Worm (Caenorhabditis elegans) whole organism, L1 larva: ENCODE measurements around the gene F13H8.2.
A peak's percentile ranks its signal among the peaks of the same experiment; 100 is the strongest.

Source experiments
- C04F5.9 ChIP-seq: sonication (generic microtip); optimal IDR thresholded peaks from 2 replicates; lab custom pipeline; 2016; ENCODE audit warnings: missing genetic modification characterization, missing compliant biosample characterization
- F16B12.6 ChIP-seq: fragments of 150-350 bp; optimal IDR thresholded peaks from 2 replicates; lab custom pipeline; 2014; ENCODE audit warnings: missing biosample characterization, missing genetic modification characterization
- aha-1 ChIP-seq: fragments of 150-350 bp; optimal IDR thresholded peaks from 2 replicates; lab custom pipeline; 2014; ENCODE audit warnings: missing biosample characterization, missing genetic modification characterization
- alr-1 ChIP-seq: fragments of 200-800 bp; sonication (Bioruptor generic); optimal IDR thresholded peaks from 2 replicates; lab custom pipeline; 2018; ENCODE audit warnings: borderline replicate concordance, mild to moderate bottlenecking, missing genetic modification characterization, missing compliant biosample characterization
- aly-2 ChIP-seq: fragments of 150-350 bp; optimal IDR thresholded peaks from 2 replicates; lab custom pipeline; 2014; ENCODE audit warnings: missing biosample characterization, missing genetic modification characterization
- blmp-1 ChIP-seq: fragments of 150-350 bp; optimal IDR thresholded peaks from 2 replicates; lab custom pipeline; 2014; ENCODE audit warnings: missing biosample characterization, missing genetic modification characterization
- ceh-8 ChIP-seq: fragments of 200-800 bp; sonication (Bioruptor generic); optimal IDR thresholded peaks from 2 replicates; lab custom pipeline; 2018; ENCODE audit warnings: mild to moderate bottlenecking, missing genetic modification characterization, moderate library complexity, missing compliant biosample characterization
- ceh-88 ChIP-seq: fragments of 200-800 bp; sonication (Bioruptor generic); IDR thresholded peaks from 2 replicates; pipeline ENCODE4 v1.3.6; 2022; ENCODE audit warnings: missing genetic modification characterization, missing compliant biosample characterization
- efl-1 ChIP-seq, 4 experiments: fragments of 150-350 bp; optimal IDR thresholded peaks in 3 of 4; peaks in 1 of 4; 1 replicate in 1 of 4; 2 replicates in 3 of 4; lab custom pipeline; 2014; ENCODE audit warnings: missing biosample characterization in 2 of 4, missing genetic modification characterization in 2 of 4, missing genetic modification reagents in 2 of 4
- egl-27 ChIP-seq, 2 experiments: fragments of 150-350 bp in 1 of 2; sonication (generic microtip); optimal IDR thresholded peaks; 3 replicates each; lab custom pipeline; 2017 to 2018; ENCODE audit warnings: missing biosample characterization in 2 of 2, missing genetic modification characterization in 2 of 2, missing genetic modification reagents in 2 of 2
- elt-2 ChIP-seq: sonication (generic microtip); optimal IDR thresholded peaks from 2 replicates; lab custom pipeline; 2016; ENCODE audit warnings: missing genetic modification characterization, mild to moderate bottlenecking, inconsistent platforms, missing compliant biosample characterization, missing genetic modification reagents
- elt-3 ChIP-seq, 6 experiments: fragments of 150-350 bp in 1 of 6; sonication (generic microtip); optimal IDR thresholded peaks; 2 replicates each; lab custom pipeline; 2017 to 2018; ENCODE audit warnings: missing biosample characterization in 6 of 6, missing genetic modification characterization in 6 of 6, inconsistent platforms in 1 of 6
- ets-5 ChIP-seq: fragments of 200-800 bp; sonication (Bioruptor generic); IDR thresholded peaks from 2 replicates; pipeline ENCODE4 v1.3.6; 2022; ENCODE audit warnings: missing genetic modification characterization, missing compliant biosample characterization
- fos-1 ChIP-seq: fragments of 150-350 bp; optimal IDR thresholded peaks from 2 replicates; lab custom pipeline; 2014; ENCODE audit warnings: missing biosample characterization, missing genetic modification characterization
- hlh-17 ChIP-seq: fragments of 200-800 bp; sonication (Bioruptor generic); optimal IDR thresholded peaks from 2 replicates; lab custom pipeline; 2018; ENCODE audit warnings: missing genetic modification characterization, mild to moderate bottlenecking, missing compliant biosample characterization, moderate library complexity, borderline replicate concordance
- jun-1 ChIP-seq: fragments of 150-350 bp; optimal IDR thresholded peaks from 2 replicates; lab custom pipeline; 2014; ENCODE audit warnings: missing biosample characterization, missing genetic modification reagents, missing genetic modification characterization
- lin-35 ChIP-seq, 2 experiments: fragments of 150-350 bp; optimal IDR thresholded peaks; 2 replicates each; lab custom pipeline; 2014; ENCODE audit warnings: missing biosample characterization in 2 of 2, missing genetic modification characterization in 2 of 2, missing genetic modification reagents in 2 of 2
- lin-39 ChIP-seq: fragments of 150-350 bp; optimal IDR thresholded peaks from 2 replicates; lab custom pipeline; 2014; ENCODE audit warnings: missing biosample characterization, missing genetic modification reagents, missing genetic modification characterization
- lir-3 ChIP-seq: sonication (generic microtip); optimal IDR thresholded peaks from 2 replicates; lab custom pipeline; 2016; ENCODE audit warnings: mild to moderate bottlenecking, missing genetic modification characterization, moderate library complexity, missing compliant biosample characterization; ENCODE audit not compliant: poor library complexity
- nhr-237 ChIP-seq: fragments of 150-350 bp; optimal IDR thresholded peaks from 2 replicates; lab custom pipeline; 2014; ENCODE audit warnings: missing biosample characterization, missing genetic modification characterization
- nhr-28 ChIP-seq: fragments of 150-350 bp; optimal IDR thresholded peaks from 2 replicates; lab custom pipeline; 2014; ENCODE audit warnings: missing biosample characterization, missing genetic modification characterization
- nhr-71 ChIP-seq: sonication (generic microtip); optimal IDR thresholded peaks from 2 replicates; lab custom pipeline; 2016; ENCODE audit warnings: mild to moderate bottlenecking, missing genetic modification characterization, moderate library complexity, missing compliant biosample characterization
- nhr-85 ChIP-seq: sonication (generic microtip); peaks from one replicate; lab custom pipeline; 2016; ENCODE audit warnings: missing genetic modification characterization, inconsistent platforms, missing compliant biosample characterization
- pqm-1 ChIP-seq: sonication (generic microtip); optimal IDR thresholded peaks from 3 replicates; lab custom pipeline; 2017; ENCODE audit warnings: missing biosample characterization, missing genetic modification characterization
- skn-1 ChIP-seq: fragments of 150-350 bp; optimal IDR thresholded peaks from 2 replicates; lab custom pipeline; 2014; ENCODE audit warnings: missing biosample characterization, missing genetic modification characterization
- snpc-4 ChIP-seq: fragments of 150-350 bp; optimal IDR thresholded peaks from 2 replicates; lab custom pipeline; 2014; ENCODE audit warnings: missing biosample characterization, missing genetic modification characterization
- sox-4 ChIP-seq: sonication (generic microtip); optimal IDR thresholded peaks from 2 replicates; lab custom pipeline; 2016; ENCODE audit warnings: missing genetic modification characterization, missing compliant biosample characterization
- tbx-2 ChIP-seq: sonication (generic microtip); optimal IDR thresholded peaks from 2 replicates; lab custom pipeline; 2016; ENCODE audit warnings: missing genetic modification characterization, missing compliant biosample characterization
- unc-62 ChIP-seq: fragments of 150-350 bp; optimal IDR thresholded peaks from 2 replicates; lab custom pipeline; 2014; ENCODE audit warnings: missing biosample characterization, missing genetic modification reagents, missing genetic modification characterization
- zip-4 ChIP-seq: fragments of 200-800 bp; sonication (Bioruptor generic); optimal IDR thresholded peaks from 2 replicates; lab custom pipeline; 2018; ENCODE audit warnings: mild to moderate bottlenecking, missing genetic modification characterization, moderate library complexity, missing compliant biosample characterization

The F13H8.2 gene

DNA sequence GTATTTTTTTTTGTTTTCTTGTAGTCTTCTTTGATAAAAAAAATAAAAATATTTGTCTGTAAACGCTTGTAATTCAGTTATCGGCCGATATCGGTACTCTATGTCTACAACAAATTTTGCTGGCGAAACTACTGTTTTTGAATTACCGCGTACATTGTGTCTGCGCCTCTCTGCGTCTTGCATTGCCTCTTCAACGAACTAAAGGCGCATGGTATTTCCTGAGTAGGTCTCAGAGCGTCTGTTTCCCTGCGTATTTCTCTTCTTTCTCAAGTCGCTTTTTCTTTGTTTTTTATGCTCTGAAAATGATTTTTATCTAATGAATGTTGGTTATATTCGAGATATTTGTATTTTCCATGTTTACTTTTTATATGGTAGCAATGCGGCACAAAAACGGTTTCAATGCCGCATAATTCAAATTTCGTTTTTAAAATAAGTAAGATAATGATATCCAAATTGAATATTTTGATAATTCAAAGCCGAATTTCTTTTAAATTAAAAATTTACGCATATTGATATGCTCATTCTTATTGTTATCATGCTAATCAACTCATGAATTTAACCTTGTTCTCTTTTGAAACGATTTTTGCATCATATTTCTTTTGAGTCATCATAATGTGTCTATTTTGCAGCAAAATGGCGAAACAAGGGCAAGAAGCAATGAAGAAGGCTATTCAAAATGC is 19.2 kb upstream of the F13H8.2 start, which contains the start of gene phb-2 (continued):
- TF ChIP-seq aha-1 (no peak), nhr-71 (peak; percentile 88)

DNA sequence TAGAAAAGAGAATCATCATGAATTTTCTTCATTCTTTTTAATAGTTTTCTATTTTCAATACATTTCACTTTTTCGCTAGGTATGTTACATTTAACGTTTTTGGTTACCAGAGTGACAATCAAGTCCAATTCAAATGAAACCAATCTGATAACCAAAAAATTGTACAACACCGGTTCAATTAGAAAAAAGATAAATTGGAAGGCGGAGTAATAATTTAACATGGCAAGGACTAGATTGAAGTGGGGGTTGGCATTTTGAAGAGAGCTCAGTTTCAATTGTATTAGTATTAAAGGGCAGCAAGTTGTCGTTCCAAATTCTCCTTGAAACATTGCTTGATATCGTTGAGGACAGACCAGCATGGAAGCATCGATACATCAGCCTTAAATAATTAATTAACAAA is 17.5 kb upstream of the F13H8.2 start:
- no peak for TF ChIP-seq alr-1 (tag; lab: Kevin White, UChicago)
- TF ChIP-seq efl-1 (optimal IDR thresholded peaks at IDR 0.05; lab: Kevin White, UChicago), result no peak
- TF ChIP-seq efl-1 (GFP tag; optimal IDR thresholded peaks at IDR 0.05 in 1 of 2; lab: Kevin White, UChicago), result peak in 1 of 2 experiments; percentile 87
- TF ChIP-seq nhr-85, result peak; percentile 23
- TF ChIP-seq, all 84 proteins: peak for 2

DNA sequence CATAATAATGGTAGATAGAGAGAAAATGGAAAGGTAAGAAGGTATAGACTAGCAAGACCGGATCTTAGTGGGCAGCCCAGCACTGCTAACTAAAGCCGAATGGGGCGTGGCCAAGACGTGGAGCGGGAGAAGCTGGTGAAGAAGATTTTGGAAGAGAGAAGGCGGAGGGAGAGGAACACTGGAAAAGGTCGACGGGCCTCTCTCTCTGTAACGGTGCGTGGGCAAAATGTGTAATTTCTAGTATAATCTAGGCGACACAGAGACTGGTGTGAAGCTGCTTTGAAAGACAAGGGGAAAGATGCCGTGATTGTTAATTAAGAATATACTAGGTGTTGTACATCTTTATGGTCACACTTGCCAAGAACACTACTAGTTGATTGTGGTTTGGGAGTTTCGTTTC is 14.1 kb upstream of the F13H8.2 start, which contains the start of gene F13H8.5:
F13H8.5 (minus strand) TSS at position 101 of the 400 bp plus-strand sequence.
- TF ChIP-seq nhr-237 (tag; lab: Kevin White, UChicago) (no peak), hlh-17 (GFP tag; lab: Kevin White, UChicago) (no peak), nhr-28 (tag; lab: Kevin White, UChicago) (no peak), elt-3 (tag; optimal IDR thresholded peaks at IDR 0.05; lab: Kevin White, UChicago) (no peak), lir-3 (no peak), C04F5.9 (tag; lab: Kevin White, UChicago) (no peak), unc-62 (GFP tag; lab: Kevin White, UChicago) (no peak), zip-4 (GFP tag; lab: Kevin White, UChicago) (no peak), lin-39 (tag; lab: Kevin White, UChicago) (no peak), aha-1 (no peak), aly-2 (tag; lab: Kevin White, UChicago) (no peak), jun-1 (tag; lab: Kevin White, UChicago) (no peak), tbx-2 (tag; lab: Kevin White, UChicago) (no peak)

DNA sequence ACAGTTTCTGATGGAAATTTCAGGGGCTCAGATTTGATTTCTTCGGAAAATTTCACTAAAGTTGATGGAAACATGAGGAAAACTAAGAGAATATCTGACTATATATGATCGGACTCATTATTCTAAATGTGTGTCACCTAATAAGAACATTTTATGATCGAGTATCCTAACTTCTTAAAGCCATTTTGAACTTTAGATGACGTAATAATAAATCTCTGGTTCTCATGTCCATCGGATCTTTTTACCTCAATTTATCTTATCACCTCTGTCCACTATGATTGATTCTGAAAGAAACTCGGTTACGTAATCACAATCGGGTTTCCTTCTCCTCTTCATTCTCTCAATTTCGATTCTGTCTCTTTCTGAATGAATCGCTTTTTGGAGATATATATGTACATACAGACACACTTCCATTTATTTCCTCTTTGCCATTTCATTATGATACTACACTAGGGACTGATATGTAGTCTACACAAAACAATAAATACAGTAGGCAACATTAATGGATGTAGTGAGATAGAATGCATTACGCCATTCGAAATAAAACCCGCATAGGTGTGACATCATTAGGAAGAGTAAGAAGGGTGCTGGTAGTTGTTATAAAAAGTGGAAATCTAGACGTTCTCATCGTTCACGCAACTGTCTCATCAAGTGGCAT is 12.8 kb upstream of the F13H8.2 start:
- TF ChIP-seq blmp-1 (tag; lab: Kevin White, UChicago), result peak; percentile 25
- TF ChIP-seq snpc-4 (tag; lab: Kevin White, UChicago), result no peak
- TF ChIP-seq ceh-8, result no peak
- TF ChIP-seq nhr-85, result peak; percentile 13
- no peak for TF ChIP-seq tbx-2 (tag; lab: Kevin White, UChicago)
- TF ChIP-seq egl-27 (tag; optimal IDR thresholded peaks at IDR 0.05; lab: Kevin White, UChicago), result no peak
- TF ChIP-seq efl-1 (optimal IDR thresholded peaks at IDR 0.05; lab: Kevin White, UChicago), result no peak
- TF ChIP-seq efl-1 (GFP tag; optimal IDR thresholded peaks at IDR 0.05 in 1 of 2; lab: Kevin White, UChicago), result peak in 1 of 2 experiments; percentile 8
- TF ChIP-seq ceh-88 (GFP tag; lab: Robert Waterston, UW), result no peak
- no peak for TF ChIP-seq C04F5.9 (tag; lab: Kevin White, UChicago)
- TF ChIP-seq fos-1 (tag; lab: Kevin White, UChicago), result no peak
- TF ChIP-seq skn-1 (tag; lab: Kevin White, UChicago), result no peak

DNA sequence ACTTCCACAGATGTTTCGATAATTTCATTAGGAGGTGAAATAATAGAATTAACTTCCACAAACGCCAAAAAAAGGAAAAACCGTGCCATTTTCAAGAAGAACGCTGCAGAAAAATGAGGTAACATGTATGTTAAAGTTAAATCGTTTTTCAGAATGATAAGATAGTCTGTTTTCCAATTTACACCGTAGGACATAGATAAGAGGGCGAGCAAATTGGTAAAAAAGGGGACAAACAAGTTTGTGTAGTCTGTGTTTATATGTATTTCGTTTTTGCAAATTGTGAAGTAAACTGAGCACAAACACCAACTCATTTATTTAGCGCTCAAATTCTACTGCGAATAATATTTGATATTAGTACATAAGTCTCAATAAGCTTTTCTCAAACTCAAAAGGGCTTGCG is 10.3 kb upstream of the F13H8.2 start, which contains the start of gene F13H8.11:
F13H8.11 (minus strand) TSS at position 155 of the 400 bp plus-strand sequence.
- no peak for TF ChIP-seq ets-5 (GFP tag; lab: Robert Waterston, UW)
- TF ChIP-seq pqm-1, result no peak
- no peak for TF ChIP-seq sox-4 (tag; lab: Kevin White, UChicago)
- no peak for TF ChIP-seq lir-3
- no peak for TF ChIP-seq ceh-88 (GFP tag; lab: Robert Waterston, UW)
- TF ChIP-seq elt-2 (tag; lab: Kevin White, UChicago), result peak; percentile 29
- TF ChIP-seq F16B12.6 (tag; lab: Kevin White, UChicago), result no peak
- TF ChIP-seq lin-35 (GFP tag; optimal IDR thresholded peaks at IDR 0.05; lab: Kevin White, UChicago), result peak in 1 of 2 experiments; percentile 8
